Fruit fly (Drosophila melanogaster) whole organism, embryonic: ENCODE data around the gene CG14131.
A peak's percentile ranks its signal among the peaks of the same experiment; 100 is the strongest.

ENCODE experiments used
- Atf-2 ChIP-seq: fragments of 200-800 bp; sonication (Bioruptor generic); optimal IDR thresholded peaks from 2 replicates; lab custom pipeline; 2016; ENCODE audit warnings: missing biosample characterization, missing genetic modification characterization
- Bgb ChIP-seq: fragments of 200-800 bp; sonication (Bioruptor generic); IDR thresholded peaks from 2 replicates; pipeline ENCODE4 v1.3.6; 2022; ENCODE audit warnings: missing biosample characterization, missing genetic modification characterization; ENCODE audit not compliant: partially characterized antibody
- CG12104 ChIP-seq: fragments of 200-800 bp; sonication (Bioruptor generic); optimal IDR thresholded peaks from 3 replicates; lab custom pipeline; 2016; ENCODE audit warnings: missing biosample characterization, missing genetic modification characterization
- CG12769 ChIP-seq: fragments of 200-800 bp; sonication (Bioruptor generic); optimal IDR thresholded peaks from 2 replicates; lab custom pipeline; 2019; ENCODE audit warnings: missing biosample characterization, mild to moderate bottlenecking, missing genetic modification characterization, moderate library complexity
- CG13287 ChIP-seq: fragments of 200-800 bp; sonication (Bioruptor generic); IDR thresholded peaks from 2 replicates; pipeline ENCODE4 v1.3.6; 2022; ENCODE audit warnings: missing biosample characterization, missing genetic modification characterization; ENCODE audit not compliant: partially characterized antibody
- CG1603 ChIP-seq: fragments of 200-800 bp; sonication (Bioruptor generic); optimal IDR thresholded peaks from 2 replicates; lab custom pipeline; 2019; ENCODE audit warnings: missing biosample characterization, mild to moderate bottlenecking, missing genetic modification characterization, moderate library complexity
- CG17186 ChIP-seq: fragments of 200-800 bp; sonication (Bioruptor generic); optimal IDR thresholded peaks from 3 replicates; lab custom pipeline; 2017; ENCODE audit warnings: missing biosample characterization, missing genetic modification reagents, missing genetic modification characterization
- CG18262 ChIP-seq: fragments of 200-800 bp; optimal IDR thresholded peaks from 3 replicates; lab custom pipeline; 2019; ENCODE audit warnings: missing biosample characterization, mild to moderate bottlenecking, missing genetic modification characterization, moderate library complexity
- CG2202 ChIP-seq: fragments of 200-800 bp; sonication (Bioruptor generic); optimal IDR thresholded peaks from 2 replicates; lab custom pipeline; 2018; ENCODE audit warnings: missing biosample characterization, mild to moderate bottlenecking, missing genetic modification characterization
- CG2889 ChIP-seq: fragments of 200-800 bp; sonication (Bioruptor generic); IDR thresholded peaks from 3 replicates; pipeline ENCODE4 v1.3.6; 2022; ENCODE audit warnings: missing biosample characterization, missing genetic modification characterization
- CG32532 ChIP-seq: fragments of 200-800 bp; sonication (Bioruptor generic); IDR thresholded peaks from 2 replicates; pipeline ENCODE4 v1.3.6; 2022; ENCODE audit warnings: missing biosample characterization, missing genetic modification characterization
- CG33213 ChIP-seq: fragments of 200-800 bp; sonication (Bioruptor generic); optimal IDR thresholded peaks from 3 replicates; lab custom pipeline; 2016; ENCODE audit warnings: missing biosample characterization, missing genetic modification characterization
- CG34422 ChIP-seq: fragments of 200-800 bp; sonication (Bioruptor generic); IDR thresholded peaks from 3 replicates; pipeline ENCODE4 v1.3.6; 2022; ENCODE audit warnings: missing biosample characterization, missing genetic modification characterization
- CG3995 ChIP-seq: fragments of 200-800 bp; sonication (Bioruptor generic); optimal IDR thresholded peaks from 3 replicates; lab custom pipeline; 2016; ENCODE audit warnings: missing biosample characterization, missing genetic modification characterization
- CG4360 ChIP-seq: fragments of 200-800 bp; sonication (Bioruptor generic); IDR thresholded peaks from 2 replicates; pipeline ENCODE4 v1.3.6; 2022; ENCODE audit warnings: missing biosample characterization, missing genetic modification characterization
- CG43689 ChIP-seq: fragments of 200-800 bp; sonication (Bioruptor generic); IDR thresholded peaks from 2 replicates; pipeline ENCODE4 v1.3.6; 2022; ENCODE audit warnings: missing biosample characterization, missing genetic modification characterization
- CG5180 ChIP-seq: fragments of 200-800 bp; sonication (Bioruptor generic); optimal IDR thresholded peaks from 3 replicates; lab custom pipeline; 2017; ENCODE audit warnings: missing biosample characterization, missing genetic modification characterization, mild to moderate bottlenecking, moderate library complexity, missing genetic modification reagents
- CG6683 ChIP-seq: fragments of 200-800 bp; sonication (Bioruptor generic); optimal IDR thresholded peaks from 2 replicates; lab custom pipeline; 2017; ENCODE audit warnings: missing biosample characterization, mild to moderate bottlenecking, missing genetic modification characterization, missing genetic modification reagents
- CG7357 ChIP-seq: fragments of 200-800 bp; sonication (Bioruptor generic); IDR thresholded peaks from 3 replicates; pipeline ENCODE4 v1.3.6; 2022; ENCODE audit warnings: missing biosample characterization, missing genetic modification characterization
- CG7556 ChIP-seq: fragments of 200-800 bp; sonication (Bioruptor generic); optimal IDR thresholded peaks from 2 replicates; lab custom pipeline; 2017; ENCODE audit warnings: missing biosample characterization, mild to moderate bottlenecking, missing genetic modification characterization
- CG7987 ChIP-seq: fragments of 200-800 bp; sonication (Bioruptor generic); optimal IDR thresholded peaks from 2 replicates; lab custom pipeline; 2018; ENCODE audit warnings: missing biosample characterization, mild to moderate bottlenecking, missing genetic modification characterization, moderate library complexity
- CG9797 ChIP-seq: fragments of 200-800 bp; sonication (Bioruptor generic); optimal IDR thresholded peaks from 3 replicates; lab custom pipeline; 2018; ENCODE audit warnings: missing biosample characterization, mild to moderate bottlenecking, missing genetic modification characterization
- Elba2 ChIP-seq: fragments of 200-800 bp; sonication (Bioruptor generic); optimal IDR thresholded peaks from 3 replicates; lab custom pipeline; 2016; ENCODE audit warnings: missing biosample characterization, missing genetic modification characterization
- Fer1 ChIP-seq: fragments of 200-800 bp; sonication (Bioruptor generic); optimal IDR thresholded peaks from 2 replicates; lab custom pipeline; 2017; ENCODE audit warnings: missing biosample characterization, mild to moderate bottlenecking, missing genetic modification characterization
- Hmr ChIP-seq: fragments of 200-800 bp; sonication (Bioruptor generic); optimal IDR thresholded peaks from 3 replicates; lab custom pipeline; 2017; ENCODE audit warnings: mild to moderate bottlenecking, missing biosample characterization, missing genetic modification reagents, missing genetic modification characterization
- Mrtf ChIP-seq: fragments of 200-800 bp; sonication (Bioruptor generic); IDR thresholded peaks from 3 replicates; pipeline ENCODE4 v1.3.6; 2022; ENCODE audit warnings: missing biosample characterization, missing genetic modification characterization
- Opbp ChIP-seq: fragments of 200-800 bp; sonication (Bioruptor generic); IDR thresholded peaks from 3 replicates; pipeline ENCODE4 v1.3.6; 2022; ENCODE audit warnings: missing biosample characterization, missing genetic modification characterization; ENCODE audit not compliant: partially characterized antibody
- Scr ChIP-seq: fragments of 200-800 bp; sonication (Bioruptor generic); IDR thresholded peaks from 2 replicates; pipeline ENCODE4 v1.3.6; 2022; ENCODE audit warnings: missing biosample characterization, missing genetic modification characterization; ENCODE audit not compliant: partially characterized antibody
- Six4 ChIP-seq: fragments of 200-800 bp; sonication (Bioruptor generic); optimal IDR thresholded peaks from 2 replicates; lab custom pipeline; 2016; ENCODE audit warnings: missing biosample characterization, missing genetic modification characterization
- Sry-δ ChIP-seq: fragments of 200-800 bp; sonication (Bioruptor generic); optimal IDR thresholded peaks from 2 replicates; lab custom pipeline; 2016; ENCODE audit warnings: missing biosample characterization, missing genetic modification characterization
- YL-1 ChIP-seq: fragments of 200-800 bp; sonication (Bioruptor generic); optimal IDR thresholded peaks from 3 replicates; lab custom pipeline; 2017; ENCODE audit warnings: missing biosample characterization, mild to moderate bottlenecking, missing genetic modification characterization
- al ChIP-seq: fragments of 200-800 bp; sonication (Bioruptor generic); IDR thresholded peaks from 2 replicates; pipeline ENCODE4 v1.3.6; 2022; ENCODE audit warnings: missing biosample characterization, missing genetic modification characterization
- ara ChIP-seq: fragments of 200-800 bp; sonication (Bioruptor generic); IDR thresholded peaks from 2 replicates; pipeline ENCODE4 v1.3.6; 2022; ENCODE audit warnings: missing biosample characterization, missing genetic modification characterization
- bbx ChIP-seq: fragments of 200-800 bp; sonication (Bioruptor generic); IDR thresholded peaks from 2 replicates; pipeline ENCODE4 v1.3.6; 2022; ENCODE audit warnings: missing biosample characterization, missing genetic modification characterization; ENCODE audit not compliant: partially characterized antibody
- fru ChIP-seq: fragments of >200 bp; optimal IDR thresholded peaks from 2 replicates; lab custom pipeline; 2017
- hb ChIP-seq: fragments of 200-800 bp; sonication (Bioruptor generic); IDR thresholded peaks from 3 replicates; pipeline ENCODE4 v1.3.6; 2022; ENCODE audit warnings: missing biosample characterization, missing genetic modification characterization; ENCODE audit not compliant: partially characterized antibody
- lbe ChIP-seq: fragments of 200-800 bp; sonication (Bioruptor generic); optimal IDR thresholded peaks from 2 replicates; lab custom pipeline; 2016; ENCODE audit warnings: missing biosample characterization, mild to moderate bottlenecking, missing genetic modification characterization
- lmd ChIP-seq: fragments of 200-800 bp; sonication (Bioruptor generic); IDR thresholded peaks from 2 replicates; pipeline ENCODE4 v1.3.6; 2022; ENCODE audit warnings: missing biosample characterization, missing genetic modification characterization
- luna ChIP-seq: fragments of 200-800 bp; sonication (Bioruptor generic); optimal IDR thresholded peaks from 2 replicates; lab custom pipeline; 2016; ENCODE audit warnings: missing biosample characterization, missing genetic modification characterization
- mld ChIP-seq: fragments of 200-800 bp; sonication (Bioruptor generic); IDR thresholded peaks from 3 replicates; pipeline ENCODE4 v1.3.6; 2022; ENCODE audit warnings: missing biosample characterization, missing genetic modification characterization; ENCODE audit not compliant: partially characterized antibody
- nerfin-2 ChIP-seq: fragments of 200-800 bp; sonication (Bioruptor generic); IDR thresholded peaks from 2 replicates; pipeline ENCODE4 v1.3.6; 2022; ENCODE audit warnings: missing biosample characterization, missing genetic modification characterization; ENCODE audit not compliant: partially characterized antibody
- psq ChIP-seq: fragments of 200-800 bp; sonication (Bioruptor generic); optimal IDR thresholded peaks from 2 replicates; lab custom pipeline; 2017; ENCODE audit warnings: missing biosample characterization, missing genetic modification characterization
- sc ChIP-seq, 3 experiments: fragments of >200 bp in 2 of 3; fragments of 200-800 bp in 1 of 3; sonication (Bioruptor generic) in 1 of 3; optimal IDR thresholded peaks; 2 replicates in 2 of 3; 3 replicates in 1 of 3; lab custom pipeline; 2017; ENCODE audit warnings: mild to moderate bottlenecking in 1 of 3, missing biosample characterization in 1 of 3, missing genetic modification characterization in 1 of 3, missing genetic modification reagents in 1 of 3
- scrt ChIP-seq: fragments of 200-800 bp; sonication (Bioruptor generic); optimal IDR thresholded peaks from 2 replicates; lab custom pipeline; 2018; ENCODE audit warnings: missing biosample characterization, mild to moderate bottlenecking, missing genetic modification characterization, moderate library complexity
- sisA ChIP-seq: fragments of 200-800 bp; sonication (Bioruptor generic); IDR thresholded peaks from 2 replicates; pipeline ENCODE4 v1.3.6; 2022; ENCODE audit warnings: missing biosample characterization, missing genetic modification characterization
- sna ChIP-seq: fragments of 200-800 bp; sonication (Bioruptor generic); IDR thresholded peaks from 2 replicates; pipeline ENCODE4 v1.3.6; 2022; ENCODE audit warnings: missing biosample characterization, missing genetic modification characterization; ENCODE audit not compliant: partially characterized antibody

CG14131 gene

DNA sequence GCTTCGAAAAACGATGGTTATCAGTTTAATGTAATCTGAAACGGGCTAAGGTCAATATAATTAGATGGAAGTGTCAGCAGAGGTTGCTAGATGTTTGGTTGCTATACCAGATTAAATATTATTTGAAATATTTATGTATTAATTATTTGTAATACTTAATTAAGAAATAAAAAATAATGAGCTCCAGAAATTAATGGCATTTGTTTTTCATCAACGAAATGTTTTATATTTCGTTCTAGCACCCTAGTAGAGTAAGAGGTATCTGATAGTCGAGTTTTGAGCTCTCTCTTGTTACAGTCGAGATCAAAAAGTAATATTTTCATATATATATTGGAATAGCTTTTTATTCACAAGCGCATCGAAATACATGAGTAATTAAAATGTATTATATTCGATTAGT lies 24.7 kb downstream of the CG14131 start (continued):
- TF ChIP-seq Scr (GFP tag; lab: Robert Waterston, UW) (peak; percentile 39; the same call in 1 of the 2 replicates), CG13287 (peak; percentile 25; the same call in 1 of the 2 replicates), hb (GFP tag; lab: Robert Waterston, UW) (0 out of 3 replicates have a peak, but pooled peaks have one; percentile 15)

dm6 chr3L:11814655-11815054 lies 37.8 kb downstream of the CG14131 start, which contains the start of gene Cubn2:
Cubn2 (minus strand) TSS chr3L:11814755.
- TF ChIP-seq psq (no peak), CG4360 (GFP tag; lab: Robert Waterston, UW) (no peak), CG12769 (tag; lab: Kevin White, UChicago) (no peak), Mrtf (GFP tag; lab: Robert Waterston, UW) (no peak), CG9797 (GFP tag; lab: Kevin White, UChicago) (no peak), Fer1 (GFP tag; lab: Kevin White, UChicago) (no peak), CG7556 (GFP tag; lab: Kevin White, UChicago) (no peak), CG18262 (tag; lab: Kevin White, UChicago) (no peak)
- TF ChIP-seq, all 482 proteins: peak for 0

- TF ChIP-seq Opbp (GFP tag; lab: Robert Waterston, UW) (peak; percentile 92), CG3995 (GFP tag; lab: Kevin White, UChicago) (peak; percentile 98), CG17186 (GFP tag; lab: Kevin White, UChicago) (peak; percentile 45), mld (peak; percentile 86), CG32532 (GFP tag; lab: Robert Waterston, UW) (no peak), luna (no peak), Bgb (GFP tag; lab: Robert Waterston, UW) (peak; percentile 95), CG6683 (GFP tag; lab: Kevin White, UChicago) (no peak), Six4 (no peak), CG43689 (no peak), CG9797 (GFP tag; lab: Kevin White, UChicago) (peak; percentile 4), Hmr (no peak), CG33213 (GFP tag; lab: Kevin White, UChicago) (no peak), CG7987 (GFP tag; lab: Kevin White, UChicago) (no peak), Sry-δ (GFP tag; lab: Kevin White, UChicago) (peak; percentile 91), Atf-2 (GFP tag; lab: Kevin White, UChicago) (no peak), scrt (GFP tag; lab: Kevin White, UChicago) (peak; percentile 98), CG5180 (GFP tag; lab: Kevin White, UChicago) (no peak), ara (no peak), nerfin-2 (GFP tag; lab: Robert Waterston, UW) (peak; percentile 91), CG1603 (no peak), Elba2 (GFP tag; lab: Kevin White, UChicago) (peak; percentile 62), CG12104 (GFP tag; lab: Kevin White, UChicago) (no peak), lmd (GFP tag; lab: Robert Waterston, UW) (no peak), bbx (GFP tag; lab: Robert Waterston, UW) (peak; percentile 94), sisA (GFP tag; lab: Robert Waterston, UW) (no peak), sc (optimal IDR thresholded peaks at IDR 0.05; lab: Kevin White, UChicago) (no peak), sc (GFP tag; optimal IDR thresholded peaks at IDR 0.05; lab: Kevin White, UChicago) (no peak), YL-1 (GFP tag; lab: Kevin White, UChicago) (peak; percentile 6), al (GFP tag; lab: Robert Waterston, UW) (no peak), lbe (no peak), sna (GFP tag; lab: Robert Waterston, UW) (peak; percentile 96), CG2889 (GFP tag; lab: Robert Waterston, UW) (no peak), CG34422 (GFP tag; lab: Robert Waterston, UW) (peak; percentile 56; the same call in 1 of the 3 replicates), fru (lab: Kevin White, UChicago) (no peak), CG7357 (no peak), CG2202 (no peak)
These were observed 38.4 kb downstream of the CG14131 start, which contains the start of gene CG14130 for dm6 chr3L:11815220-11815797. CG14130 (plus strand) TSS chr3L:11815444.
